Worm (Caenorhabditis elegans): ENCODE results near the gene Y39G8B.10.
"Not testable (repeated sequence)": the region's sequence is repeated elsewhere in the genome, so short reads cannot be mapped to it uniquely, and the experiment has no call there.

Gene Y39G8B.10

ce11 chrII:13982923-13983322, at the start of gene Y39G8B.10, which contains the start of gene Y39G8B.13:
Gene Y39G8B.10, minus strand, starts transcription at chrII:13983115.
Gene Y39G8B.13, minus strand, starts transcription at chrII:13983047.
- no peak for TF ChIP-seq ceh-48 (tag; optimal IDR thresholded peaks at IDR 0.05)
- TF ChIP-seq ets-4 (tag; optimal IDR thresholded peaks at IDR 0.05): no peak
- TF ChIP-seq elt-2 (tag; optimal IDR thresholded peaks at IDR 0.05): peak; percentile 56
- no peak for TF ChIP-seq ceh-2 (tag; optimal IDR thresholded peaks at IDR 0.05)
- no peak for TF ChIP-seq ama-1 (optimal IDR thresholded peaks at IDR 0.05)

ce11 chrII:14032705-14033104, 49.8 kb upstream of the Y39G8B.10 start:
- TF ChIP-seq nhr-11 (tag; optimal IDR thresholded peaks at IDR 0.05) (no peak), unc-86 (tag; optimal IDR thresholded peaks at IDR 0.05) (no peak), ceh-2 (tag; optimal IDR thresholded peaks at IDR 0.05) (no peak), tbx-2 (tag; optimal IDR thresholded peaks at IDR 0.05) (no peak), tbx-7 (tag; optimal IDR thresholded peaks at IDR 0.05) (no peak), elt-4 (tag; optimal IDR thresholded peaks at IDR 0.05) (no peak), ceh-31 (tag; optimal IDR thresholded peaks at IDR 0.05) (no peak), rnt-1 (tag; optimal IDR thresholded peaks at IDR 0.05) (no peak), hlh-13 (GFP tag; optimal IDR thresholded peaks at IDR 0.05) (no peak), pha-2 (tag; optimal IDR thresholded peaks at IDR 0.05) (no peak), eyg-1 (tag; optimal IDR thresholded peaks at IDR 0.05) (no peak), elt-2 (tag; optimal IDR thresholded peaks at IDR 0.05) (no peak), fkh-6 (tag; optimal IDR thresholded peaks at IDR 0.05) (no peak), hlh-30 (tag; optimal IDR thresholded peaks at IDR 0.05; ENCODE audit: insufficient read depth) (no peak)

- TF ChIP-seq nhr-11, ceh-48, hlh-6 (tag; optimal IDR thresholded peaks at IDR 0.05): not testable (repeated sequence)
Measured at ce11 chrII:14021230-14021629, 38.3 kb upstream of the Y39G8B.10 start, which contains the start of gene F01D5.10. Gene F01D5.10, minus strand, starts transcription at chrII:14021330.

DNA sequence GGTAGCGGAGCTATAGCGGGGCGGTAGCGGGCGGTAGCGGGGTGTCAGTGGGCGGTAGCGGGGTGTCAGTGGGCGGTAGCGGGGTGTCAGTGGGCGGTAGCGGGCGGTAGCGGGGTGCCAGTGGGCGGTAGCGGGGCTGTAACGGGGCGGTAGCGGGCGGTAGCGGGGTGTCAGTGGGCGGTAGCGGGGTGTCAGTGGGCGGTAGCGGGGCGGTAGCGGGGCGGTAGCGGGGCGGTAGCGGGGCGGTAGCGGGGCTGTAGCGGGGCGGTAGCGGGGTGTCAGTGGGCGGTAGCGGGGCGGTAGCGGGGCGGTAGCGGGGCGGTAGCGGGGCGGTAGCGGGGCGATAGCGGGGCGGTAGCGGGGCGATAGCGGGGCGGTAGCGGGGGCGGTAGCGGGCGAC, 36.7 kb upstream of the Y39G8B.10 start:
- TF ChIP-seq unc-3 (GFP tag; conservative IDR thresholded peaks at IDR 0.05) (0 out of 2 replicates have a peak, but pooled peaks have one; percentile 3), ceh-45 (GFP tag; IDR thresholded peaks at IDR 0.05) (0 out of 2 replicates have a peak, but pooled peaks have one; percentile 11), pat-9 (tag; optimal IDR thresholded peaks at IDR 0.05) (peak; percentile 37)
- TF ChIP-seq unc-3 (tag; optimal IDR thresholded peaks at IDR 0.05): not testable (repeated sequence)

- TF ChIP-seq ceh-24 (tag; optimal IDR thresholded peaks at IDR 0.05): no peak
- no peak for TF ChIP-seq dmd-4 (tag; optimal IDR thresholded peaks at IDR 0.05; ENCODE audit: borderline replicate concordance)
- peak; percentile 9 for TF ChIP-seq ceh-48 (tag; optimal IDR thresholded peaks at IDR 0.05)
- no peak for TF ChIP-seq Y22D7AL.16 (tag; optimal IDR thresholded peaks at IDR 0.05)
Measured at ce11 chrII:14018887-14019286, 36.0 kb upstream of the Y39G8B.10 start.

- no peak for TF ChIP-seq eyg-1 (tag; optimal IDR thresholded peaks at IDR 0.05)
- TF ChIP-seq hlh-6 (tag; optimal IDR thresholded peaks at IDR 0.05): no peak
- peak; percentile 76 for TF ChIP-seq ama-1 (optimal IDR thresholded peaks at IDR 0.05)
- no peak for TF ChIP-seq unc-3 (GFP tag; conservative IDR thresholded peaks at IDR 0.05)
- TF ChIP-seq unc-3 (tag; optimal IDR thresholded peaks at IDR 0.05): no peak
- TF ChIP-seq fkh-10 (GFP tag; optimal IDR thresholded peaks at IDR 0.05): no peak
- no peak for TF ChIP-seq sox-4 (tag; optimal IDR thresholded peaks at IDR 0.05)
- TF ChIP-seq ceh-48 (tag; optimal IDR thresholded peaks at IDR 0.05): no peak
- peak; percentile 7 for TF ChIP-seq elt-2 (tag; optimal IDR thresholded peaks at IDR 0.05)
- TF ChIP-seq nfya-1 (tag; optimal IDR thresholded peaks at IDR 0.05): peak; percentile 9
Measured at ce11 chrII:14018192-14018591, 35.3 kb upstream of the Y39G8B.10 start.

DNA sequence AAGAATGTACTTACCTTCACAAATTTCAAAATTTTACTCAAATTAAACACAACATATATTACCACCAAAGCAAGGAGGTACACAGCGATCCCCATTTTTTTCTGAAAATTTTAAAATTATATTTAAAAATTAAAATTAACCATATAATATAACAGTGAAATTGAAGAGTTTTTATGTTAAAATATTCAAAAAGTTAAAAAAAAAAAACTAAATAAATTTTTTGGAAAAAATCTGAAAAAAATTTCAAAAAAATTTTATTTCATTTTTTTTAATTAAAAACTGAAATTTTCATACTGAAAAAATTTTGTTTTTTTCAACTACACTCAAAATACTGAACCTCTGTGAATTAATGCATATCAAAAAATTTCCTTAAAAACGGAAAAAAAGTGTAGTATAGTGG, 34.0 kb upstream of the Y39G8B.10 start, which contains the start of gene cyp-37A1:
TSS of gene cyp-37A1 (minus strand) at position 101 of the 400 bp plus-strand sequence.
- TF ChIP-seq che-1 (tag; optimal IDR thresholded peaks at IDR 0.05) (no peak), ztf-16 (tag; optimal IDR thresholded peaks at IDR 0.05) (no peak), K09A11.1 (tag; optimal IDR thresholded peaks at IDR 0.05; ENCODE audit: insufficient read depth) (no peak), ceh-2 (tag; optimal IDR thresholded peaks at IDR 0.05) (no peak), unc-86 (tag; optimal IDR thresholded peaks at IDR 0.05) (no peak), nfya-1 (tag; optimal IDR thresholded peaks at IDR 0.05) (no peak), ceh-30 (tag; optimal IDR thresholded peaks at IDR 0.05) (no peak), sdc-2 (tag; optimal IDR thresholded peaks at IDR 0.05) (no peak), gmeb-2 (tag; optimal IDR thresholded peaks at IDR 0.05) (no peak)

Measured in whole organism, late embryonic.